Fruit fly (Drosophila melanogaster) whole organism, wandering third instar larva: ENCODE results near the gene Rbp9.

Experiments used
- Abd-B ChIP-seq: fragments of >200 bp; optimal IDR thresholded peaks from 2 replicates; lab custom pipeline; 2017; ENCODE audit warnings: missing biosample characterization, missing genetic modification characterization
- CG32264 ChIP-seq: fragments of 200-800 bp; sonication (Bioruptor generic); optimal IDR thresholded peaks from 2 replicates; lab custom pipeline; 2016; ENCODE audit warnings: missing biosample characterization, missing genetic modification characterization
- CG9705 ChIP-seq: fragments of 200-800 bp; sonication (Bioruptor generic); optimal IDR thresholded peaks from 2 replicates; lab custom pipeline; 2018; ENCODE audit warnings: missing biosample characterization, mild to moderate bottlenecking, missing genetic modification characterization
- CrebA ChIP-seq: fragments of 200-800 bp; sonication (Bioruptor generic); optimal IDR thresholded peaks from 2 replicates; lab custom pipeline; 2016; ENCODE audit warnings: missing biosample characterization, mild to moderate bottlenecking, missing genetic modification characterization, borderline replicate concordance
- Dfd ChIP-seq: fragments of >200 bp; optimal IDR thresholded peaks from 2 replicates; lab custom pipeline; 2017; ENCODE audit warnings: missing biosample characterization, missing genetic modification characterization
- Dif ChIP-seq: fragments of 200-275, 200-300 bp; sonication (Bioruptor generic); optimal IDR thresholded peaks from 2 replicates; lab custom pipeline; 2018; ENCODE audit warnings: missing biosample characterization, missing genetic modification characterization; ENCODE audit not compliant: partially characterized antibody
- GATAd ChIP-seq: sonication (Bioruptor generic); optimal IDR thresholded peaks from 2 replicates; lab custom pipeline; 2016; ENCODE audit warnings: missing biosample characterization, missing genetic modification characterization
- HLH106 ChIP-seq: fragments of 200-800 bp; optimal IDR thresholded peaks from 3 replicates; lab custom pipeline; 2019; ENCODE audit warnings: missing biosample characterization, mild to moderate bottlenecking, missing genetic modification characterization, moderate library complexity
- Hnf4 ChIP-seq: fragments of 200-800 bp; sonication (Bioruptor generic); optimal IDR thresholded peaks from 2 replicates; lab custom pipeline; 2016; ENCODE audit warnings: missing biosample characterization, mild to moderate bottlenecking, missing genetic modification characterization
- Hr78 ChIP-seq: fragments of >200 bp; optimal IDR thresholded peaks from 2 replicates; lab custom pipeline; 2017; ENCODE audit warnings: missing biosample characterization, missing genetic modification characterization
- Hr83 ChIP-seq: fragments of 200-300 bp; sonication (Bioruptor generic); optimal IDR thresholded peaks from 2 replicates; lab custom pipeline; 2016; ENCODE audit warnings: missing biosample characterization, mild to moderate bottlenecking, missing genetic modification characterization, moderate library complexity; ENCODE audit not compliant: poor library complexity, severe bottlenecking
- Jra ChIP-seq: sonication (Bioruptor generic); optimal IDR thresholded peaks from 2 replicates; lab custom pipeline; 2016; ENCODE audit warnings: missing biosample characterization, missing genetic modification characterization
- Mio ChIP-seq: sonication (Bioruptor generic); optimal IDR thresholded peaks from 2 replicates; lab custom pipeline; 2016; ENCODE audit warnings: missing biosample characterization, missing genetic modification characterization
- Myc ChIP-seq: fragments of >200 bp; optimal IDR thresholded peaks from 2 replicates; lab custom pipeline; 2017
- N ChIP-seq: fragments of >200 bp; optimal IDR thresholded peaks from 2 replicates; lab custom pipeline; 2018; ENCODE audit warnings: missing biosample characterization, missing external identifiers, missing genetic modification characterization
- Sp1 ChIP-seq: fragments of 200-800 bp; sonication (Bioruptor generic); optimal IDR thresholded peaks from 3 replicates; lab custom pipeline; 2019; ENCODE audit warnings: missing biosample characterization, mild to moderate bottlenecking, missing genetic modification characterization, moderate library complexity
- Vsx2 ChIP-seq: fragments of 200-300, 225-300 bp; sonication (Bioruptor generic); optimal IDR thresholded peaks from 2 replicates; lab custom pipeline; 2018; ENCODE audit warnings: missing biosample characterization, missing genetic modification characterization; ENCODE audit not compliant: partially characterized antibody
- br ChIP-seq: fragments of 200-800 bp; sonication (Bioruptor generic); optimal IDR thresholded peaks from 2 replicates; lab custom pipeline; 2016; ENCODE audit warnings: missing biosample characterization, missing genetic modification characterization
- brk ChIP-seq: fragments of 200-800 bp; sonication (Bioruptor generic); optimal IDR thresholded peaks from 2 replicates; lab custom pipeline; 2016; ENCODE audit warnings: missing biosample characterization, mild to moderate bottlenecking, missing genetic modification characterization
- dmrt93B ChIP-seq: fragments of 200-800 bp; sonication (Bioruptor generic); optimal IDR thresholded peaks from 2 replicates; lab custom pipeline; 2018; ENCODE audit warnings: missing biosample characterization, mild to moderate bottlenecking, missing genetic modification characterization
- dsf ChIP-seq: sonication (Bioruptor generic); optimal IDR thresholded peaks from 2 replicates; lab custom pipeline; 2016; ENCODE audit warnings: missing biosample characterization, missing genetic modification characterization, borderline replicate concordance
- foxo ChIP-seq, 2 experiments: fragments of 200-800 bp; sonication (Bioruptor generic); optimal IDR thresholded peaks; 2 replicates in 1 of 2; 3 replicates in 1 of 2; lab custom pipeline; 2016 to 2017; ENCODE audit warnings: missing biosample characterization in 2 of 2, missing genetic modification characterization in 2 of 2
- fru ChIP-seq: fragments of 200-800 bp; sonication (Bioruptor generic); optimal IDR thresholded peaks from 3 replicates; lab custom pipeline; 2016; ENCODE audit warnings: missing biosample characterization, mild to moderate bottlenecking, missing genetic modification characterization
- h ChIP-seq: fragments of 200-800 bp; sonication (Bioruptor generic); optimal IDR thresholded peaks from 3 replicates; lab custom pipeline; 2016; ENCODE audit warnings: missing biosample characterization, mild to moderate bottlenecking, missing genetic modification characterization
- jim ChIP-seq: fragments of 175-275, 200-325 bp; sonication (Bioruptor generic); optimal IDR thresholded peaks from 2 replicates; lab custom pipeline; 2016; ENCODE audit warnings: missing biosample characterization, mild to moderate bottlenecking, missing genetic modification characterization
- lola ChIP-seq: fragments of >200 bp; optimal IDR thresholded peaks from 2 replicates; lab custom pipeline; 2017; ENCODE audit warnings: missing biosample characterization, missing genetic modification characterization
- pan ChIP-seq: fragments of >200 bp; optimal IDR thresholded peaks from 2 replicates; lab custom pipeline; 2017
- psq ChIP-seq: fragments of 200-800 bp; sonication (Bioruptor generic); optimal IDR thresholded peaks from 3 replicates; lab custom pipeline; 2017; ENCODE audit warnings: missing biosample characterization, mild to moderate bottlenecking, missing genetic modification characterization, moderate library complexity
- rgr ChIP-seq: fragments of 200-800 bp; sonication (Bioruptor generic); optimal IDR thresholded peaks from 3 replicates; lab custom pipeline; 2016; ENCODE audit warnings: missing biosample characterization, mild to moderate bottlenecking, missing genetic modification characterization
- tai ChIP-seq: sonication (Bioruptor generic); optimal IDR thresholded peaks from 2 replicates; lab custom pipeline; 2016; ENCODE audit warnings: missing biosample characterization, missing genetic modification characterization
- usp ChIP-seq: fragments of >200 bp; optimal IDR thresholded peaks from 2 replicates; lab custom pipeline; 2017; ENCODE audit warnings: missing biosample characterization, missing genetic modification characterization
- woc ChIP-seq: sonication (Bioruptor generic); optimal IDR thresholded peaks from 2 replicates; lab custom pipeline; 2016; ENCODE audit warnings: missing biosample characterization, mild to moderate bottlenecking, missing genetic modification characterization

Gene Rbp9

DNA sequence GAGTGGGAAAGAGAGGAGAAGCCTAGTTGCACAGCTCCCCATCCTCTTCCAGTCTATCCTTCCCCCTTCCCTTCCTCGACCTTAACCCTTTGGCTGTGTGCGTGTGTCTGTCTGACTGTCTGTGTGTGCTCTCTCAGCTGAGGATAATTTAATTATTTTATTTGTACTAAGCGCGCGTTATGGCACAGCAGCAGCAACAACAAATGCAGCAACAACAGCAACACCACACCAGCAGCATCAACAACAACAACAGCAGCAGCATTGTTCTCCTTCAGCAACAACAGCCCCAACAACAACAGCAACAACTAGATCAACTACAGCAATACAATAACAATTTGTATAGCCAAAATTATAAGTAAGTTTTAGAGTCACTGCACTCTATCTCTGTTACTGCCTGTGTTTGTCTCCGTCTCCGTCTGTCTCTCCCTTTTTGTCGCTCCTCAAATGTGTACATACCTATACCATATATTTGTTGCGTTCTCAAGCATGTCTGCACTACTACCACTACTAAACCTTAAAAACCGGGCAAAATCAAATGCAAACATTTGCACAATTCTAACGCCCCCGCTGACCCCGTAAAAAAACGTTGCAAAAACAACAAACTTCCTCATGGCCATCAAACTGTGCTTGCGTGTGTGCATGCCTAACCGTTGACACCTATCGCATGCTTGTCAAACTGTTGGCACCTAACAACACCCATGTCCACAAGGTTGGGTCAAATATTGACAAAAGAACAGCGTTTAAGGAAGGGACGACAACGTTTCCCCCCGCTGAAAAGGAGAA lies 8.9 kb upstream of the Rbp9 start:
- TF ChIP-seq Myc (lab: Kevin White, UChicago) (peak; percentile 36), pan (lab: Kevin White, UChicago) (no peak), lola (GFP tag; lab: Kevin White, UChicago) (no peak), Dfd (GFP tag; lab: Kevin White, UChicago) (peak; percentile 83)

DNA sequence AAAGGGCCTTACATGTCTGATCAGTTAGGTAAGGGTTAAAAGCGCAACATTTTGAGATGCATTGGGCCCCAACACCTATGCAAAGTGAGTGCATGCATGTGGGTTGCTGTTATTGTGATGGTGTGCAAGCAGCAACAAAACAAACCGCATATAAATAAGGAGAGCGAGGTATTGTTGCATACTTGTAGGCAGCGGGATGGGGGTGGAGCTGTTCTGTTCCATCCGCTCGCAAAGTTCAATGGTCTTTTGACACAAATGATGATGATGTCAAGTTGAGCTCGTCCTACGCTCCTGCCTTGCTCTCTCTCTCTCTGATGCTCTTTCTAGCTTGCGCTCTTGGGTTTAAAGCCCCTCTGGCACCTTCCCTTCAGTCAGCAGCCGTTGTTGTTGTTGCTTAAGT lies 1.1 kb downstream of the Rbp9 start:
- TF ChIP-seq Sp1 (GFP tag; lab: Kevin White, UChicago) = no peak
- TF ChIP-seq dmrt93B (GFP tag; lab: Kevin White, UChicago) = no peak
- TF ChIP-seq tai (GFP tag; lab: Kevin White, UChicago) = no peak
- TF ChIP-seq fru (GFP tag; lab: Kevin White, UChicago) = no peak
- peak; percentile 64 for TF ChIP-seq Dif (GFP tag; lab: Kevin White, UChicago)
- no peak for TF ChIP-seq Hnf4
- no peak for TF ChIP-seq GATAd (GFP tag; lab: Kevin White, UChicago)
- no peak for TF ChIP-seq Mio
- no peak for TF ChIP-seq lola (GFP tag; lab: Kevin White, UChicago)
- no peak for TF ChIP-seq CG9705
- TF ChIP-seq Myc (lab: Kevin White, UChicago) = peak; percentile 57
- TF ChIP-seq dsf (GFP tag; lab: Kevin White, UChicago) = no peak
- no peak for TF ChIP-seq Hr78 (GFP tag; lab: Kevin White, UChicago)
- no peak for TF ChIP-seq h (GFP tag; lab: Kevin White, UChicago)
- TF ChIP-seq br = no peak
- no peak for TF ChIP-seq jim (GFP tag; lab: Kevin White, UChicago)
- no peak for TF ChIP-seq CG32264 (GFP tag; lab: Kevin White, UChicago)
- TF ChIP-seq Abd-B (GFP tag; lab: Kevin White, UChicago) = no peak
- TF ChIP-seq pan (lab: Kevin White, UChicago) = no peak
- no peak for TF ChIP-seq usp
- TF ChIP-seq CrebA (GFP tag; lab: Kevin White, UChicago) = no peak
- peak; percentile 7 for TF ChIP-seq Hr83 (GFP tag; lab: Kevin White, UChicago)
- TF ChIP-seq rgr (GFP tag; lab: Kevin White, UChicago) = no peak
- no peak for TF ChIP-seq psq (GFP tag; lab: Kevin White, UChicago)
- TF ChIP-seq N (GFP tag; lab: Kevin White, UChicago) = peak; percentile 76
- TF ChIP-seq Vsx2 = no peak

DNA sequence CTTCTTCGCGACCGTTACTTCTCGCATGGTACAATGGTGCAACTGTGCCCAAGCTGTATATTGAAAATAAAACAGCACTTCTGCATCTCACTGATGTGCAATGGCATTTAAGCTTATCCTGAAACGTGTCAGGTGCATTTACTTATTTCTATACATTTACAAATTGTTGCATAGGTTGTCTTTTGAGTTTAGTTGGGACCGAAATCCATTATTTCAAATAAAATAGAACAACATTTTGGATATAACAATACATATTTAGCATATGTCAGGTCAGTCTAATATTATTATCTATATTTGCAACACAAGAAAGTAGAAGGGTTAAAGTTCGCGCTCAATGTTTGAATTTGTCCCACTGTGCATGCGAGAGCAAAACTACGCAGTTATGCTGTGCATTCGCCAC lies 1.8 kb downstream of the Rbp9 start:
- TF ChIP-seq foxo (GFP tag; optimal IDR thresholded peaks at IDR 0.05; lab: Kevin White, UChicago) = no peak
- no peak for TF ChIP-seq CrebA (GFP tag; lab: Kevin White, UChicago)
- no peak for TF ChIP-seq Dfd (GFP tag; lab: Kevin White, UChicago)
- no peak for TF ChIP-seq dmrt93B (GFP tag; lab: Kevin White, UChicago)
- TF ChIP-seq brk (GFP tag; lab: Kevin White, UChicago) = no peak
- no peak for TF ChIP-seq CG32264 (GFP tag; lab: Kevin White, UChicago)
- TF ChIP-seq woc (GFP tag; lab: Kevin White, UChicago) = no peak
- TF ChIP-seq Jra = no peak
- TF ChIP-seq N (GFP tag; lab: Kevin White, UChicago) = no peak
- no peak for TF ChIP-seq Myc (lab: Kevin White, UChicago)
- TF ChIP-seq HLH106 = no peak

DNA sequence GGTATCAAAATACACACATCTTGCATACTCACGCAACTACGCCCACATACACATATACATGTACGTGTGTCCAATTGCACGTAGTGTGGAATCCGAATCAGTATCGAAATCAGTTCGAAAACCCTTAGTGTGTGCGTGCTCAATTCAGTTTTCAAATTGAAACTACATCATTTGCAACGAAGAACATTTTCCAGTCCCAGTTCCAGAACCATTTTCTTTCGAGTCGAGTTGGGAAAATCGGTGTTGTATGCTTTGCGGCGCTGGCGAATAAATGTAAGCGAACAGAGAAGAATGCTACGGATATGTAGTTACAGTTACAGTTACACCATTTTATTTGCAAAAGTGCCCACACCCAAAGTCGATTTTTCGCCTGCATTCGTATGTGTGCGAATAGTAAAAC lies 2.4 kb downstream of the Rbp9 start:
- peak; percentile 27 for TF ChIP-seq Myc (lab: Kevin White, UChicago)
- no peak for TF ChIP-seq Hr78 (GFP tag; lab: Kevin White, UChicago)
